Worm (Caenorhabditis elegans) whole organism, L1 larva: ENCODE measurements around the gene spt-4.

ENCODE experiments used
- C04F5.9 ChIP-seq: sonication (generic microtip); optimal IDR thresholded peaks from 2 replicates; lab custom pipeline; 2016; ENCODE audit warnings: missing genetic modification characterization, missing compliant biosample characterization
- C16A3.4 ChIP-seq: fragments of 150-350 bp; optimal IDR thresholded peaks from 2 replicates; lab custom pipeline; 2014; ENCODE audit warnings: missing biosample characterization, missing genetic modification characterization
- C34B4.2 ChIP-seq: sonication (generic microtip); optimal IDR thresholded peaks from 2 replicates; lab custom pipeline; 2017; ENCODE audit warnings: mild to moderate bottlenecking, missing genetic modification characterization, missing compliant biosample characterization
- Y116A8C.19 ChIP-seq: sonication (generic microtip); optimal IDR thresholded peaks from 2 replicates; lab custom pipeline; 2016; ENCODE audit warnings: missing compliant biosample characterization, missing genetic modification characterization, borderline replicate concordance
- aha-1 ChIP-seq: fragments of 150-350 bp; optimal IDR thresholded peaks from 2 replicates; lab custom pipeline; 2014; ENCODE audit warnings: missing biosample characterization, missing genetic modification characterization
- alr-1 ChIP-seq: fragments of 200-800 bp; sonication (Bioruptor generic); optimal IDR thresholded peaks from 2 replicates; lab custom pipeline; 2018; ENCODE audit warnings: borderline replicate concordance, mild to moderate bottlenecking, missing genetic modification characterization, missing compliant biosample characterization
- aly-2 ChIP-seq: fragments of 150-350 bp; optimal IDR thresholded peaks from 2 replicates; lab custom pipeline; 2014; ENCODE audit warnings: missing biosample characterization, missing genetic modification characterization
- ama-1 ChIP-seq: fragments of 150-350 bp; optimal IDR thresholded peaks from 2 replicates; lab custom pipeline; 2014
- blmp-1 ChIP-seq: fragments of 150-350 bp; optimal IDR thresholded peaks from 2 replicates; lab custom pipeline; 2014; ENCODE audit warnings: missing biosample characterization, missing genetic modification characterization
- ceh-8 ChIP-seq: fragments of 200-800 bp; sonication (Bioruptor generic); optimal IDR thresholded peaks from 2 replicates; lab custom pipeline; 2018; ENCODE audit warnings: mild to moderate bottlenecking, missing genetic modification characterization, moderate library complexity, missing compliant biosample characterization
- ceh-82 ChIP-seq, 3 experiments: fragments of 150-350 bp in 1 of 3; sonication (generic microtip) in 2 of 3; optimal IDR thresholded peaks; 2 replicates each; lab custom pipeline; 2014 to 2017; ENCODE audit warnings: missing biosample characterization in 3 of 3, missing genetic modification characterization in 3 of 3
- ceh-88 ChIP-seq: fragments of 200-800 bp; sonication (Bioruptor generic); IDR thresholded peaks from 2 replicates; pipeline ENCODE4 v1.3.6; 2022; ENCODE audit warnings: missing genetic modification characterization, missing compliant biosample characterization
- ces-1 ChIP-seq: fragments of 150-350 bp; optimal IDR thresholded peaks from 2 replicates; lab custom pipeline; 2014; ENCODE audit warnings: missing biosample characterization, missing genetic modification reagents, missing genetic modification characterization
- dpl-1 ChIP-seq, 3 experiments: fragments of 150-350 bp in 2 of 3; sonication (generic microtip) in 1 of 3; optimal IDR thresholded peaks; 2 replicates each; lab custom pipeline; 2014 to 2017; ENCODE audit warnings: missing biosample characterization in 3 of 3, missing genetic modification characterization in 3 of 3, missing genetic modification reagents in 3 of 3
- efl-1 ChIP-seq, 4 experiments: fragments of 150-350 bp; optimal IDR thresholded peaks in 3 of 4; peaks in 1 of 4; 1 replicate in 1 of 4; 2 replicates in 3 of 4; lab custom pipeline; 2014; ENCODE audit warnings: missing biosample characterization in 2 of 4, missing genetic modification characterization in 2 of 4, missing genetic modification reagents in 2 of 4
- efl-3 ChIP-seq: fragments of 200-800 bp; sonication (Bioruptor generic); optimal IDR thresholded peaks from 2 replicates; lab custom pipeline; 2018; ENCODE audit warnings: mild to moderate bottlenecking, missing genetic modification characterization, missing compliant biosample characterization
- egl-13 ChIP-seq: sonication (generic microtip); optimal IDR thresholded peaks from 2 replicates; lab custom pipeline; 2016; ENCODE audit warnings: missing genotype, missing genetic modification reagents, missing genetic modification characterization, missing compliant biosample characterization
- egl-27 ChIP-seq, 2 experiments: fragments of 150-350 bp in 1 of 2; sonication (generic microtip); optimal IDR thresholded peaks; 3 replicates each; lab custom pipeline; 2017 to 2018; ENCODE audit warnings: missing biosample characterization in 2 of 2, missing genetic modification characterization in 2 of 2, missing genetic modification reagents in 2 of 2
- elt-2 ChIP-seq: sonication (generic microtip); optimal IDR thresholded peaks from 2 replicates; lab custom pipeline; 2016; ENCODE audit warnings: missing genetic modification characterization, mild to moderate bottlenecking, inconsistent platforms, missing compliant biosample characterization, missing genetic modification reagents
- fkh-10 ChIP-seq: sonication (generic microtip); optimal IDR thresholded peaks from 2 replicates; lab custom pipeline; 2017; ENCODE audit warnings: missing biosample characterization, missing genetic modification reagents, missing genetic modification characterization
- fkh-8 ChIP-seq: sonication (generic microtip); optimal IDR thresholded peaks from 2 replicates; lab custom pipeline; 2016; ENCODE audit warnings: mild to moderate bottlenecking, missing genetic modification characterization, missing compliant biosample characterization
- hlh-4 ChIP-seq: sonication (generic microtip); optimal IDR thresholded peaks from 2 replicates; lab custom pipeline; 2016; ENCODE audit warnings: mild to moderate bottlenecking, missing genetic modification characterization, missing compliant biosample characterization
- hpl-2 ChIP-seq: fragments of 150-350 bp; optimal IDR thresholded peaks from 2 replicates; lab custom pipeline; 2014; ENCODE audit warnings: missing biosample characterization, missing genetic modification reagents, missing genetic modification characterization
- isw-1 ChIP-seq: fragments of 200-800 bp; sonication (Bioruptor generic); IDR thresholded peaks from 2 replicates; pipeline ENCODE4 v1.3.6; 2022; ENCODE audit warnings: missing genetic modification characterization, missing compliant biosample characterization
- jun-1 ChIP-seq: fragments of 150-350 bp; optimal IDR thresholded peaks from 2 replicates; lab custom pipeline; 2014; ENCODE audit warnings: missing biosample characterization, missing genetic modification reagents, missing genetic modification characterization
- lin-13 ChIP-seq: fragments of 150-350 bp; optimal IDR thresholded peaks from 2 replicates; lab custom pipeline; 2014; ENCODE audit warnings: missing biosample characterization, missing genetic modification reagents, missing genetic modification characterization
- lin-14 ChIP-seq: fragments of 200-800 bp; sonication (Bioruptor generic); optimal IDR thresholded peaks from 2 replicates; lab custom pipeline; 2018; ENCODE audit warnings: mild to moderate bottlenecking, missing genetic modification characterization, moderate library complexity, missing compliant biosample characterization
- lin-15B ChIP-seq: fragments of 150-350 bp; sonication (generic microtip); optimal IDR thresholded peaks from 3 replicates; lab custom pipeline; 2014; ENCODE audit warnings: missing biosample characterization, missing genetic modification characterization
- lin-39 ChIP-seq: fragments of 150-350 bp; optimal IDR thresholded peaks from 2 replicates; lab custom pipeline; 2014; ENCODE audit warnings: missing biosample characterization, missing genetic modification reagents, missing genetic modification characterization
- lir-3 ChIP-seq: sonication (generic microtip); optimal IDR thresholded peaks from 2 replicates; lab custom pipeline; 2016; ENCODE audit warnings: mild to moderate bottlenecking, missing genetic modification characterization, moderate library complexity, missing compliant biosample characterization; ENCODE audit not compliant: poor library complexity
- mdl-1 ChIP-seq, 2 experiments: fragments of 150-350 bp; optimal IDR thresholded peaks; 2 replicates each; lab custom pipeline; 2014 to 2017; ENCODE audit warnings: missing biosample characterization in 2 of 2, missing genetic modification characterization in 2 of 2, inconsistent platforms in 1 of 2
- nhr-19 ChIP-seq: fragments of 200-800 bp; sonication (Bioruptor generic); conservative IDR thresholded peaks from 2 replicates; pipeline ENCODE4 v1.3.6; 2022; ENCODE audit warnings: missing genetic modification characterization, missing compliant biosample characterization
- nhr-237 ChIP-seq: fragments of 150-350 bp; optimal IDR thresholded peaks from 2 replicates; lab custom pipeline; 2014; ENCODE audit warnings: missing biosample characterization, missing genetic modification characterization
- nhr-28 ChIP-seq: fragments of 150-350 bp; optimal IDR thresholded peaks from 2 replicates; lab custom pipeline; 2014; ENCODE audit warnings: missing biosample characterization, missing genetic modification characterization
- nhr-71 ChIP-seq: sonication (generic microtip); optimal IDR thresholded peaks from 2 replicates; lab custom pipeline; 2016; ENCODE audit warnings: mild to moderate bottlenecking, missing genetic modification characterization, moderate library complexity, missing compliant biosample characterization
- nhr-76 ChIP-seq: sonication (generic microtip); optimal IDR thresholded peaks from 2 replicates; lab custom pipeline; 2017; ENCODE audit warnings: missing biosample characterization, missing genetic modification characterization
- nhr-84 ChIP-seq: sonication (generic microtip); optimal IDR thresholded peaks from 2 replicates; lab custom pipeline; 2017; ENCODE audit warnings: missing biosample characterization, missing genetic modification characterization
- pag-3 ChIP-seq: sonication (generic microtip); optimal IDR thresholded peaks from 2 replicates; lab custom pipeline; 2017; ENCODE audit warnings: missing genetic modification characterization, mild to moderate bottlenecking, missing compliant biosample characterization, antibody characterized with exemption, borderline replicate concordance; ENCODE audit not compliant: insufficient read depth
- rnt-1 ChIP-seq: sonication (generic microtip); optimal IDR thresholded peaks from 2 replicates; lab custom pipeline; 2016; ENCODE audit warnings: mild to moderate bottlenecking, missing genetic modification characterization, moderate library complexity, missing compliant biosample characterization
- snu-23 ChIP-seq: sonication (generic microtip); optimal IDR thresholded peaks from 2 replicates; lab custom pipeline; 2016; ENCODE audit warnings: missing genetic modification characterization, missing compliant biosample characterization
- sox-4 ChIP-seq: sonication (generic microtip); optimal IDR thresholded peaks from 2 replicates; lab custom pipeline; 2016; ENCODE audit warnings: missing genetic modification characterization, missing compliant biosample characterization
- sptf-1 ChIP-seq: fragments of 150-350 bp; optimal IDR thresholded peaks from 2 replicates; lab custom pipeline; 2014; ENCODE audit warnings: missing biosample characterization, missing genetic modification characterization
- sup-37 ChIP-seq: fragments of 200-800 bp; sonication (Bioruptor generic); optimal IDR thresholded peaks from 2 replicates; lab custom pipeline; 2018; ENCODE audit warnings: mild to moderate bottlenecking, missing genetic modification characterization, missing compliant biosample characterization
- swsn-7 ChIP-seq: sonication (generic microtip); optimal IDR thresholded peaks from 2 replicates; lab custom pipeline; 2016; ENCODE audit warnings: missing genetic modification characterization, missing compliant biosample characterization
- tbx-2 ChIP-seq: sonication (generic microtip); optimal IDR thresholded peaks from 2 replicates; lab custom pipeline; 2016; ENCODE audit warnings: missing genetic modification characterization, missing compliant biosample characterization
- unc-86 ChIP-seq: sonication (generic microtip); optimal IDR thresholded peaks from 2 replicates; lab custom pipeline; 2016; ENCODE audit warnings: missing genetic modification characterization, missing compliant biosample characterization
- unc-98 ChIP-seq: fragments of 200-800 bp; sonication (Bioruptor generic); IDR thresholded peaks from 2 replicates; pipeline ENCODE4 v1.3.6; 2022; ENCODE audit warnings: missing genetic modification characterization, missing compliant biosample characterization
- xbp-1 ChIP-seq: sonication (generic microtip); optimal IDR thresholded peaks from 2 replicates; lab custom pipeline; 2016; ENCODE audit warnings: missing genetic modification characterization, missing compliant biosample characterization
- zip-4 ChIP-seq: fragments of 200-800 bp; sonication (Bioruptor generic); optimal IDR thresholded peaks from 2 replicates; lab custom pipeline; 2018; ENCODE audit warnings: mild to moderate bottlenecking, missing genetic modification characterization, moderate library complexity, missing compliant biosample characterization
- ztf-11 ChIP-seq, 2 experiments: sonication (generic microtip); optimal IDR thresholded peaks; 2 replicates each; lab custom pipeline; 2016 to 2017; ENCODE audit warnings: missing genetic modification characterization in 2 of 2, missing biosample characterization in 1 of 2, missing compliant biosample characterization in 1 of 2

spt-4 gene

ce11 chrIII:92247-92646 is 22.7 kb upstream of the spt-4 start:
- TF ChIP-seq efl-1 (optimal IDR thresholded peaks at IDR 0.05; lab: Kevin White, UChicago), result no peak
- peak in 1 of 2 experiments; percentile 90 for TF ChIP-seq efl-1 (GFP tag; optimal IDR thresholded peaks at IDR 0.05 in 1 of 2; lab: Kevin White, UChicago)
- no peak for TF ChIP-seq swsn-7 (tag; lab: Kevin White, UChicago)

ce11 chrIII:89155-89554 is 19.6 kb upstream of the spt-4 start:
- TF ChIP-seq elt-2 (tag; lab: Kevin White, UChicago), result peak; percentile 52
- no peak for TF ChIP-seq aha-1 (tag; lab: Kevin White, UChicago)
- peak; percentile 4 for TF ChIP-seq C16A3.4 (tag; lab: Kevin White, UChicago)
- TF ChIP-seq tbx-2 (tag; lab: Kevin White, UChicago), result peak; percentile 40
- no peak for TF ChIP-seq lir-3
- TF ChIP-seq isw-1 (GFP tag; lab: Robert Waterston, UW), result peak; percentile 2; the same call in 1 of the 2 replicates
- TF ChIP-seq dpl-1 (GFP tag; optimal IDR thresholded peaks at IDR 0.05; lab: Kevin White, UChicago), result peak in 2 of 3 experiments; percentile 14 to 19
- TF ChIP-seq hpl-2, result no peak
- peak; percentile 16 for TF ChIP-seq jun-1
- TF ChIP-seq pag-3 (tag; lab: Kevin White, UChicago), result no peak
- TF ChIP-seq ztf-11 (tag; optimal IDR thresholded peaks at IDR 0.05; lab: Kevin White, UChicago), result no peak
- no peak for TF ChIP-seq sptf-1 (tag; lab: Kevin White, UChicago)
- TF ChIP-seq hlh-4 (tag; lab: Kevin White, UChicago), result no peak
- peak; percentile 60 for TF ChIP-seq rnt-1 (tag; lab: Kevin White, UChicago)
- TF ChIP-seq nhr-76 (tag; lab: Kevin White, UChicago), result no peak
- TF ChIP-seq sup-37, result no peak
- no peak for TF ChIP-seq nhr-84
- TF ChIP-seq zip-4 (GFP tag; lab: Kevin White, UChicago), result peak; percentile 27
- no peak for TF ChIP-seq egl-27 (tag; optimal IDR thresholded peaks at IDR 0.05; lab: Kevin White, UChicago)
- no peak for TF ChIP-seq fkh-10 (GFP tag; lab: Kevin White, UChicago)
- TF ChIP-seq egl-13 (tag; lab: Kevin White, UChicago), result no peak
- TF ChIP-seq ceh-88, result no peak
- no peak for TF ChIP-seq alr-1 (tag; lab: Kevin White, UChicago)
- no peak for TF ChIP-seq ceh-8 (GFP tag; lab: Kevin White, UChicago)
- peak; percentile 26 for TF ChIP-seq xbp-1 (tag; lab: Kevin White, UChicago)
- TF ChIP-seq swsn-7 (tag; lab: Kevin White, UChicago), result peak; percentile 49
- TF ChIP-seq snu-23 (GFP tag; lab: Kevin White, UChicago), result peak; percentile 69
- no peak for TF ChIP-seq nhr-237 (tag; lab: Kevin White, UChicago)
- TF ChIP-seq blmp-1, result no peak
- TF ChIP-seq lin-14 (GFP tag; lab: Kevin White, UChicago), result peak; percentile 46
- no peak for TF ChIP-seq sox-4
- no peak for TF ChIP-seq nhr-28 (tag; lab: Kevin White, UChicago)
- TF ChIP-seq C34B4.2, result no peak
- TF ChIP-seq Y116A8C.19, result no peak
- TF ChIP-seq efl-3, result no peak
- peak; percentile 43 for TF ChIP-seq ama-1 (lab: Kevin White, UChicago)
- TF ChIP-seq unc-86 (tag; lab: Kevin White, UChicago), result no peak
- peak; percentile 76 for TF ChIP-seq nhr-71
- TF ChIP-seq lin-13 (GFP tag; lab: Kevin White, UChicago), result peak; percentile 42
- TF ChIP-seq lin-39, result peak; percentile 38
- TF ChIP-seq lin-15B, result peak; percentile 2
- peak; percentile 5 for TF ChIP-seq C04F5.9 (tag; lab: Kevin White, UChicago)
- no peak for TF ChIP-seq ces-1 (GFP tag; lab: Kevin White, UChicago)
- peak; percentile 59 for TF ChIP-seq nhr-19 (GFP tag; lab: Robert Waterston, UW)
- no peak for TF ChIP-seq fkh-8 (tag; lab: Kevin White, UChicago)
- peak; percentile 81 for TF ChIP-seq aly-2 (tag; lab: Kevin White, UChicago)
- peak in 2 of 3 experiments; percentile 17 to 31 for TF ChIP-seq ceh-82 (tag; optimal IDR thresholded peaks at IDR 0.05; lab: Kevin White, UChicago)
- peak in 1 of 2 experiments; percentile 16 for TF ChIP-seq mdl-1 (tag; optimal IDR thresholded peaks at IDR 0.05; lab: Kevin White, UChicago)
- TF ChIP-seq unc-98, result no peak
